Fruit fly (Drosophila melanogaster) whole organism, embryonic: ENCODE data around the gene Nmt.
A peak's percentile ranks its signal among the peaks of the same experiment; 100 is the strongest.

Experiments used
- Abd-B ChIP-seq: fragments of 200-800 bp; sonication (Bioruptor generic); optimal IDR thresholded peaks from 2 replicates; lab custom pipeline; 2018; ENCODE audit warnings: missing biosample characterization, mild to moderate bottlenecking, missing genetic modification characterization, moderate library complexity
- Adf1 ChIP-seq: fragments of 200-800 bp; sonication (Bioruptor generic); IDR thresholded peaks from 2 replicates; pipeline ENCODE4 v1.3.6; 2022; ENCODE audit warnings: missing biosample characterization, missing genetic modification characterization
- C15 ChIP-seq: fragments of 200-800 bp; sonication (Bioruptor generic); IDR thresholded peaks from 3 replicates; pipeline ENCODE4 v1.3.6; 2022; ENCODE audit warnings: missing biosample characterization, missing genetic modification characterization
- CG10209 ChIP-seq: fragments of 200-800 bp; sonication (Bioruptor generic); optimal IDR thresholded peaks from 3 replicates; lab custom pipeline; 2017; ENCODE audit warnings: missing biosample characterization, mild to moderate bottlenecking, missing genetic modification characterization, missing genetic modification reagents
- CG10654 ChIP-seq: fragments of 200-800 bp; sonication (Bioruptor generic); optimal IDR thresholded peaks from 2 replicates; lab custom pipeline; 2016; ENCODE audit warnings: missing biosample characterization, missing genetic modification characterization
- CG10959 ChIP-seq: fragments of 200-800 bp; sonication (Bioruptor generic); IDR thresholded peaks from 2 replicates; pipeline ENCODE4 v1.3.6; 2022; ENCODE audit warnings: missing biosample characterization, missing genetic modification characterization
- CG10979 ChIP-seq: fragments of 200-800 bp; sonication (Bioruptor generic); optimal IDR thresholded peaks from 2 replicates; lab custom pipeline; 2018; ENCODE audit warnings: missing biosample characterization, mild to moderate bottlenecking, missing genetic modification characterization, moderate library complexity
- CG11398 ChIP-seq: fragments of 200-800 bp; sonication (Bioruptor generic); optimal IDR thresholded peaks from 2 replicates; lab custom pipeline; 2016; ENCODE audit warnings: missing biosample characterization, missing genetic modification characterization
- CG12071 ChIP-seq: fragments of 200-800 bp; sonication (Bioruptor generic); optimal IDR thresholded peaks from 3 replicates; lab custom pipeline; 2018; ENCODE audit warnings: missing biosample characterization, mild to moderate bottlenecking, missing genetic modification characterization
- CG12236 ChIP-seq: fragments of 200-800 bp; sonication (Bioruptor generic); optimal IDR thresholded peaks from 2 replicates; lab custom pipeline; 2016; ENCODE audit warnings: missing biosample characterization, missing genetic modification characterization
- CG14050 ChIP-seq: fragments of 200-800 bp; sonication (Bioruptor generic); IDR thresholded peaks from 3 replicates; pipeline ENCODE4 v1.3.6; 2022; ENCODE audit warnings: missing biosample characterization, missing genetic modification characterization
- CG14965 ChIP-seq: fragments of 200-800 bp; sonication (Bioruptor generic); optimal IDR thresholded peaks from 2 replicates; lab custom pipeline; 2016; ENCODE audit warnings: missing biosample characterization, missing genetic modification characterization, borderline replicate concordance
- CG15073 ChIP-seq: fragments of 200-800 bp; sonication (Bioruptor generic); optimal IDR thresholded peaks from 2 replicates; lab custom pipeline; 2016; ENCODE audit warnings: missing biosample characterization, missing genetic modification characterization
- CG15601 ChIP-seq: fragments of 200-800 bp; sonication (Bioruptor generic); optimal IDR thresholded peaks from 3 replicates; lab custom pipeline; 2019; ENCODE audit warnings: missing biosample characterization, mild to moderate bottlenecking, missing genetic modification characterization, moderate library complexity
- CG1792 ChIP-seq: fragments of 200-800 bp; sonication (Bioruptor generic); optimal IDR thresholded peaks from 2 replicates; lab custom pipeline; 2016; ENCODE audit warnings: missing biosample characterization, missing genetic modification characterization
- CG2120 ChIP-seq: fragments of 200-800 bp; sonication (Bioruptor generic); optimal IDR thresholded peaks from 3 replicates; lab custom pipeline; 2016; ENCODE audit warnings: missing biosample characterization, missing genetic modification characterization
- CG31388 ChIP-seq: fragments of 200-800 bp; sonication (Bioruptor generic); optimal IDR thresholded peaks from 2 replicates; lab custom pipeline; 2016; ENCODE audit warnings: missing biosample characterization, missing genetic modification characterization
- CG3726 ChIP-seq: fragments of 200-800 bp; sonication (Bioruptor generic); IDR thresholded peaks from 3 replicates; pipeline ENCODE4, ENCODE4 v1.3.6; 2022; ENCODE audit warnings: missing biosample characterization, missing genetic modification characterization
- CG4424 ChIP-seq: fragments of 200-800 bp; sonication (Bioruptor generic); optimal IDR thresholded peaks from 3 replicates; lab custom pipeline; 2016; ENCODE audit warnings: missing biosample characterization, missing genetic modification characterization
- CG4707 ChIP-seq: fragments of 200-800 bp; sonication (Bioruptor generic); optimal IDR thresholded peaks from 2 replicates; lab custom pipeline; 2018; ENCODE audit warnings: missing biosample characterization, mild to moderate bottlenecking, missing genetic modification characterization, moderate library complexity
- CG5180 ChIP-seq: fragments of 200-800 bp; sonication (Bioruptor generic); optimal IDR thresholded peaks from 3 replicates; lab custom pipeline; 2017; ENCODE audit warnings: missing biosample characterization, missing genetic modification characterization, mild to moderate bottlenecking, moderate library complexity, missing genetic modification reagents
- CG5245 ChIP-seq: fragments of 200-800 bp; sonication (Bioruptor generic); optimal IDR thresholded peaks from 3 replicates; lab custom pipeline; 2016; ENCODE audit warnings: missing biosample characterization, missing genetic modification characterization
- CG6765 ChIP-seq: fragments of 200-800 bp; sonication (Bioruptor generic); optimal IDR thresholded peaks from 3 replicates; lab custom pipeline; 2017; ENCODE audit warnings: missing biosample characterization, mild to moderate bottlenecking, missing genetic modification characterization
- CG9797 ChIP-seq: fragments of 200-800 bp; sonication (Bioruptor generic); optimal IDR thresholded peaks from 3 replicates; lab custom pipeline; 2018; ENCODE audit warnings: missing biosample characterization, mild to moderate bottlenecking, missing genetic modification characterization
- CG9817 ChIP-seq: fragments of 200-800 bp; sonication (Bioruptor generic); optimal IDR thresholded peaks from 2 replicates; lab custom pipeline; 2018; ENCODE audit warnings: missing biosample characterization, mild to moderate bottlenecking, missing genetic modification characterization, moderate library complexity
- CrebB ChIP-seq: fragments of 200-800 bp; sonication (Bioruptor generic); optimal IDR thresholded peaks from 3 replicates; lab custom pipeline; 2018; ENCODE audit warnings: missing biosample characterization, mild to moderate bottlenecking, missing genetic modification characterization
- D19B ChIP-seq: fragments of 200-800 bp; sonication (Bioruptor generic); optimal IDR thresholded peaks from 2 replicates; lab custom pipeline; 2017; ENCODE audit warnings: missing biosample characterization, mild to moderate bottlenecking, missing genetic modification characterization
- Dfd ChIP-seq, 2 experiments: fragments of >200 bp; optimal IDR thresholded peaks; 2 replicates each; lab custom pipeline; 2017; ENCODE audit warnings: missing biosample characterization in 2 of 2, missing genetic modification characterization in 2 of 2
- Drgx ChIP-seq: fragments of 200-800 bp; sonication (Bioruptor generic); IDR thresholded peaks from 2 replicates; pipeline ENCODE4 v1.3.6; 2022; ENCODE audit warnings: missing biosample characterization, missing genetic modification characterization
- Fer1 ChIP-seq: fragments of 200-800 bp; sonication (Bioruptor generic); optimal IDR thresholded peaks from 2 replicates; lab custom pipeline; 2017; ENCODE audit warnings: missing biosample characterization, mild to moderate bottlenecking, missing genetic modification characterization
- H15 ChIP-seq: fragments of 200-800 bp; sonication (Bioruptor generic); IDR thresholded peaks from 3 replicates; pipeline ENCODE4 v1.3.6; 2022; ENCODE audit warnings: missing biosample characterization, missing genetic modification characterization
- Hand ChIP-seq: fragments of 200-800 bp; sonication (Bioruptor generic); optimal IDR thresholded peaks from 2 replicates; lab custom pipeline; 2017; ENCODE audit warnings: mild to moderate bottlenecking, missing biosample characterization, missing genetic modification reagents, missing genetic modification characterization
- MESR4 ChIP-seq: fragments of 200-800 bp; sonication (Bioruptor generic); optimal IDR thresholded peaks from 2 replicates; lab custom pipeline; 2018; ENCODE audit warnings: missing biosample characterization, mild to moderate bottlenecking, missing genetic modification characterization, moderate library complexity
- Max ChIP-seq: fragments of 200-800 bp; sonication (Bioruptor generic); optimal IDR thresholded peaks from 2 replicates; lab custom pipeline; 2016; ENCODE audit warnings: missing biosample characterization, mild to moderate bottlenecking, missing genetic modification characterization
- Opbp ChIP-seq: fragments of 200-800 bp; sonication (Bioruptor generic); IDR thresholded peaks from 3 replicates; pipeline ENCODE4 v1.3.6; 2022; ENCODE audit warnings: missing biosample characterization, missing genetic modification characterization; ENCODE audit not compliant: partially characterized antibody
- Pdp1 ChIP-seq, 2 experiments: fragments of 200-800 bp; sonication (Bioruptor generic); optimal IDR thresholded peaks; 3 replicates each; lab custom pipeline; 2016; ENCODE audit warnings: missing biosample characterization in 2 of 2, missing genetic modification characterization in 2 of 2, mild to moderate bottlenecking in 1 of 2, moderate library complexity in 1 of 2
- Poxn ChIP-seq: fragments of 200-800 bp; sonication (Bioruptor generic); IDR thresholded peaks from 2 replicates; pipeline ENCODE4 v1.3.6; 2022; ENCODE audit warnings: missing biosample characterization, missing genetic modification characterization
- Sox102F ChIP-seq: fragments of 200-800 bp; sonication (Bioruptor generic); optimal IDR thresholded peaks from 2 replicates; lab custom pipeline; 2018; ENCODE audit warnings: missing biosample characterization, mild to moderate bottlenecking, missing genetic modification characterization, moderate library complexity
- Stat92E ChIP-seq, 3 experiments: fragments of >200 bp in 2 of 3; fragments of 200-800 bp in 1 of 3; sonication (Bioruptor generic) in 1 of 3; optimal IDR thresholded peaks; 2 replicates each; lab custom pipeline; 2017 to 2019; ENCODE audit warnings: missing biosample characterization in 3 of 3, missing genetic modification characterization in 3 of 3, mild to moderate bottlenecking in 1 of 3, moderate library complexity in 1 of 3
- ab ChIP-seq: fragments of 200-800 bp; sonication (Bioruptor generic); optimal IDR thresholded peaks from 2 replicates; lab custom pipeline; 2016; ENCODE audit warnings: missing biosample characterization, missing genetic modification characterization
- chm ChIP-seq: fragments of 200-800 bp; sonication (Bioruptor generic); IDR thresholded peaks from 2 replicates; pipeline ENCODE4 v1.3.6; 2022; ENCODE audit warnings: missing biosample characterization, missing genetic modification characterization
- crc ChIP-seq: fragments of 200-800 bp; sonication (Bioruptor generic); optimal IDR thresholded peaks from 2 replicates; lab custom pipeline; 2016; ENCODE audit warnings: missing biosample characterization, missing genetic modification characterization
- dysf ChIP-seq: fragments of 200-800 bp; sonication (Bioruptor generic); IDR thresholded peaks from 3 replicates; pipeline ENCODE4 v1.3.6; 2022; ENCODE audit warnings: missing biosample characterization, missing genetic modification characterization
- esg ChIP-seq: fragments of 200-800 bp; sonication (Bioruptor generic); conservative IDR thresholded peaks from 2 replicates; pipeline ENCODE4 v1.3.6; 2022; ENCODE audit warnings: missing biosample characterization, missing genetic modification characterization
- gcm2 ChIP-seq: fragments of 200-800 bp; sonication (Bioruptor generic); optimal IDR thresholded peaks from 2 replicates; lab custom pipeline; 2016; ENCODE audit warnings: missing biosample characterization, missing genetic modification characterization
- hb ChIP-seq: fragments of 200-800 bp; sonication (Bioruptor generic); IDR thresholded peaks from 3 replicates; pipeline ENCODE4 v1.3.6; 2022; ENCODE audit warnings: missing biosample characterization, missing genetic modification characterization; ENCODE audit not compliant: partially characterized antibody
- lilli ChIP-seq: fragments of 200-800 bp; sonication (Bioruptor generic); optimal IDR thresholded peaks from 3 replicates; lab custom pipeline; 2016; ENCODE audit warnings: missing biosample characterization, missing genetic modification characterization
- pzg ChIP-seq: fragments of 200-800 bp; sonication (Bioruptor generic); optimal IDR thresholded peaks from 3 replicates; lab custom pipeline; 2018; ENCODE audit warnings: missing biosample characterization, mild to moderate bottlenecking, missing genetic modification characterization, moderate library complexity
- tx ChIP-seq: fragments of 200-800 bp; sonication (Bioruptor generic); optimal IDR thresholded peaks from 2 replicates; lab custom pipeline; 2016; ENCODE audit warnings: missing biosample characterization, missing genetic modification characterization
- wdn ChIP-seq: fragments of 200-800 bp; sonication (Bioruptor generic); IDR thresholded peaks from 2 replicates; pipeline ENCODE4 v1.3.6; 2022; ENCODE audit warnings: missing biosample characterization, missing genetic modification characterization

Nmt gene

dm6 chr3L:8127712-8128210 is 50.5 kb downstream of the Nmt start, which contains the start of the genes Cds and Uba2 (continued):
- peak; percentile 80 for TF ChIP-seq Adf1 (GFP tag; lab: Robert Waterston, UW)
- TF ChIP-seq CG11398 (GFP tag; lab: Kevin White, UChicago) = peak; percentile 77
- peak; percentile 50; the same call in 1 of the 3 replicates for TF ChIP-seq Opbp (GFP tag; lab: Robert Waterston, UW)
- peak; percentile 84 for TF ChIP-seq CG10979
- peak; percentile 95 for TF ChIP-seq CG10209 (GFP tag; lab: Kevin White, UChicago)
- peak; percentile 77 for TF ChIP-seq CG10959 (GFP tag; lab: Robert Waterston, UW)
- peak; percentile 3 for TF ChIP-seq CG14965
- TF ChIP-seq CrebB (tag; lab: Kevin White, UChicago) = peak; percentile 85
- TF ChIP-seq CG14050 (GFP tag; lab: Robert Waterston, UW) = peak; percentile 86
- TF ChIP-seq Max = peak; percentile 83
- TF ChIP-seq tx (GFP tag; lab: Kevin White, UChicago) = peak; percentile 72
- peak; percentile 94 for TF ChIP-seq Sox102F (GFP tag; lab: Kevin White, UChicago)
- TF ChIP-seq CG1792 (GFP tag; lab: Kevin White, UChicago) = peak; percentile 60
- TF ChIP-seq Abd-B = peak; percentile 92
- peak; percentile 94 for TF ChIP-seq CG9797
- peak; percentile 95 for TF ChIP-seq Fer1 (GFP tag; lab: Kevin White, UChicago)
- peak; percentile 85 for TF ChIP-seq D19B (GFP tag; lab: Kevin White, UChicago)
- TF ChIP-seq wdn (GFP tag; lab: Robert Waterston, UW) = peak; percentile 87
- peak; percentile 41 for TF ChIP-seq ab (GFP tag; lab: Kevin White, UChicago)
- TF ChIP-seq MESR4 (GFP tag; lab: Kevin White, UChicago) = peak; percentile 95
- TF ChIP-seq gcm2 (GFP tag; lab: Kevin White, UChicago) = peak; percentile 50
- TF ChIP-seq Pdp1 (GFP tag; optimal IDR thresholded peaks at IDR 0.05; lab: Kevin White, UChicago) = peak; percentile 69 to 80
- TF ChIP-seq Poxn (GFP tag; lab: Robert Waterston, UW) = peak; percentile 81
- peak; percentile 45 for TF ChIP-seq CG15073 (GFP tag; lab: Kevin White, UChicago)
- peak; percentile 86 for TF ChIP-seq C15
- TF ChIP-seq Stat92E (GFP tag; optimal IDR thresholded peaks at IDR 0.05; lab: Kevin White, UChicago) = peak in 1 of 3 experiments; percentile 61
- peak; percentile 74 for TF ChIP-seq CG5245
- TF ChIP-seq CG9817 = peak; percentile 97
- TF ChIP-seq CG12236 (GFP tag; lab: Kevin White, UChicago) = peak; percentile 5
- peak; percentile 93 for TF ChIP-seq CG10654 (GFP tag; lab: Kevin White, UChicago)
- peak; percentile 94 for TF ChIP-seq CG4424
- TF ChIP-seq CG3726 (GFP tag; lab: Robert Waterston, UW) = peak; percentile 75; the same call in 2 of the 3 replicates
- peak; percentile 85 for TF ChIP-seq esg (GFP tag; lab: Robert Waterston, UW)
- TF ChIP-seq CG4707 (GFP tag; lab: Kevin White, UChicago) = peak; percentile 57
- peak; percentile 78; the same call in 2 of the 3 replicates for TF ChIP-seq H15 (GFP tag; lab: Robert Waterston, UW)
- TF ChIP-seq CG12071 (GFP tag; lab: Kevin White, UChicago) = no peak
- TF ChIP-seq Hand (GFP tag; lab: Kevin White, UChicago) = peak; percentile 86
- TF ChIP-seq Drgx (GFP tag; lab: Robert Waterston, UW) = peak; percentile 84
- TF ChIP-seq chm (GFP tag; lab: Robert Waterston, UW) = peak; percentile 77
- no peak for TF ChIP-seq Dfd (GFP tag; optimal IDR thresholded peaks at IDR 0.05; lab: Kevin White, UChicago)
- no peak for TF ChIP-seq CG5180 (GFP tag; lab: Kevin White, UChicago)
- TF ChIP-seq CG15601 (tag; lab: Kevin White, UChicago) = peak; percentile 89
- TF ChIP-seq pzg = peak; percentile 82
- peak; percentile 92 for TF ChIP-seq dysf
- peak; percentile 94 for TF ChIP-seq lilli (GFP tag; lab: Kevin White, UChicago)
- TF ChIP-seq crc (GFP tag; lab: Kevin White, UChicago) = peak; percentile 32
- TF ChIP-seq CG2120 (GFP tag; lab: Kevin White, UChicago) = peak; percentile 95
- peak; percentile 73 for TF ChIP-seq CG31388
- TF ChIP-seq CG6765 (GFP tag; lab: Kevin White, UChicago) = peak; percentile 89
- no peak for TF ChIP-seq hb (GFP tag; lab: Robert Waterston, UW)
